Worm (Caenorhabditis elegans) whole organism, L4 larva: Measurements from ENCODE around the gene cand-1.

ENCODE experiments used
- F10B5.3 ChIP-seq: sonication (generic microtip); optimal IDR thresholded peaks from 2 replicates; lab custom pipeline; 2016; ENCODE audit warnings: mild to moderate bottlenecking, missing genetic modification characterization, missing compliant biosample characterization
- R02D3.7 ChIP-seq: fragments of 150-350 bp; sonication (generic microtip); optimal IDR thresholded peaks from 3 replicates; lab custom pipeline; 2014; ENCODE audit warnings: missing biosample characterization, missing genetic modification characterization
- Y48G9A.11 ChIP-seq: fragments of 200-800 bp; sonication (Bioruptor generic); IDR thresholded peaks from 2 replicates; pipeline ENCODE4 v1.3.6; 2022; ENCODE audit warnings: missing genetic modification reagents, missing genetic modification characterization, missing compliant biosample characterization
- Y5F2A.4 ChIP-seq: fragments of 200-800 bp; sonication (Bioruptor generic); optimal IDR thresholded peaks from 2 replicates; lab custom pipeline; 2018; ENCODE audit warnings: mild to moderate bottlenecking, missing genetic modification characterization, missing compliant biosample characterization
- ZK337.2 ChIP-seq: fragments of 200-800 bp; sonication (Bioruptor generic); IDR thresholded peaks from 2 replicates; pipeline ENCODE4 v1.3.6; 2022; ENCODE audit warnings: missing genetic modification reagents, missing genetic modification characterization, missing compliant biosample characterization
- aha-1 ChIP-seq: fragments of 150-350 bp; peaks from one replicate; lab custom pipeline; 2014; ENCODE audit warnings: missing biosample characterization, missing genetic modification characterization
- arid-1 ChIP-seq: fragments of 200-800 bp; sonication (Bioruptor generic); conservative IDR thresholded peaks from 2 replicates; pipeline ENCODE4 v1.3.6; 2022; ENCODE audit warnings: missing genetic modification reagents, missing genetic modification characterization, missing compliant biosample characterization
- ceh-44 ChIP-seq: fragments of 200-800 bp; sonication (Bioruptor generic); IDR thresholded peaks from 2 replicates; pipeline ENCODE4 v1.3.6; 2022; ENCODE audit warnings: missing genetic modification reagents, missing genetic modification characterization, missing compliant biosample characterization
- ctbp-1 ChIP-seq: fragments of 200-800 bp; sonication (Bioruptor generic); IDR thresholded peaks from 2 replicates; pipeline ENCODE4 v1.3.6; 2022; ENCODE audit warnings: missing genetic modification reagents, missing genetic modification characterization, missing compliant biosample characterization
- daf-12 ChIP-seq: fragments of 150-350 bp; optimal IDR thresholded peaks from 2 replicates; lab custom pipeline; 2014; ENCODE audit warnings: missing biosample characterization, missing genetic modification reagents, missing genetic modification characterization
- daf-19 ChIP-seq: fragments of 200-800 bp; sonication (Bioruptor generic); conservative IDR thresholded peaks from 2 replicates; pipeline ENCODE4 v1.3.6; 2022; ENCODE audit warnings: missing genetic modification characterization, missing compliant biosample characterization
- dpl-1 ChIP-seq: fragments of 150-350 bp; optimal IDR thresholded peaks from 2 replicates; lab custom pipeline; 2014; ENCODE audit warnings: missing biosample characterization, missing genetic modification reagents, missing genetic modification characterization
- dve-1 ChIP-seq: sonication (generic microtip); optimal IDR thresholded peaks from 2 replicates; lab custom pipeline; 2017; ENCODE audit warnings: antibody characterized with exemption, mild to moderate bottlenecking, missing genetic modification characterization, missing compliant biosample characterization; ENCODE audit not compliant: insufficient read depth
- fkh-10 ChIP-seq: fragments of 150-350 bp; optimal IDR thresholded peaks from 2 replicates; lab custom pipeline; 2014; ENCODE audit warnings: missing biosample characterization, missing genetic modification reagents, missing genetic modification characterization
- hlh-11 ChIP-seq: fragments of 200-800 bp; sonication (Bioruptor generic); optimal IDR thresholded peaks from 2 replicates; lab custom pipeline; 2018; ENCODE audit warnings: mild to moderate bottlenecking, missing genetic modification characterization, missing compliant biosample characterization
- hlh-30 ChIP-seq: sonication (generic microtip); optimal IDR thresholded peaks from 2 replicates; lab custom pipeline; 2017; ENCODE audit warnings: antibody characterized with exemption, mild to moderate bottlenecking, missing genetic modification characterization, missing compliant biosample characterization; ENCODE audit not compliant: insufficient read depth
- lim-7 ChIP-seq: fragments of 200-800 bp; sonication (Bioruptor generic); IDR thresholded peaks from 2 replicates; pipeline ENCODE4 v1.3.6; 2022; ENCODE audit warnings: missing genetic modification characterization, missing compliant biosample characterization
- lin-38 ChIP-seq: fragments of 200-800 bp; sonication (Bioruptor generic); IDR thresholded peaks from 2 replicates; pipeline ENCODE4 v1.3.6; 2022; ENCODE audit warnings: missing genetic modification reagents, missing genetic modification characterization, missing compliant biosample characterization
- mdt-29 ChIP-seq: fragments of 200-800 bp; sonication (Bioruptor generic); IDR thresholded peaks from 2 replicates; pipeline ENCODE4 v1.3.6; 2022; ENCODE audit warnings: missing genetic modification reagents, missing genetic modification characterization, missing compliant biosample characterization
- mep-1 ChIP-seq: fragments of 150-350 bp; sonication (generic microtip); optimal IDR thresholded peaks from 3 replicates; lab custom pipeline; 2014; ENCODE audit warnings: missing biosample characterization, missing genetic modification characterization
- mes-2 ChIP-seq: sonication (generic microtip); optimal IDR thresholded peaks from 2 replicates; lab custom pipeline; 2016; ENCODE audit warnings: missing genotype, mild to moderate bottlenecking, missing genetic modification characterization, missing compliant biosample characterization; ENCODE audit not compliant: poor library complexity, severe bottlenecking
- nhr-10 ChIP-seq: fragments of 150-350 bp; optimal IDR thresholded peaks from 2 replicates; lab custom pipeline; 2014; ENCODE audit warnings: missing biosample characterization, missing genetic modification characterization
- nhr-11 ChIP-seq: fragments of 150-350 bp; optimal IDR thresholded peaks from 2 replicates; lab custom pipeline; 2014; ENCODE audit warnings: missing biosample characterization, missing genetic modification characterization
- nhr-237 ChIP-seq: sonication (generic microtip); optimal IDR thresholded peaks from 2 replicates; lab custom pipeline; 2017; ENCODE audit warnings: missing biosample characterization, missing genetic modification characterization
- nhr-28 ChIP-seq: fragments of 150-350 bp; optimal IDR thresholded peaks from 2 replicates; lab custom pipeline; 2014; ENCODE audit warnings: missing biosample characterization, missing genetic modification characterization
- nhr-6 ChIP-seq: fragments of 150-350 bp; optimal IDR thresholded peaks from 2 replicates; lab custom pipeline; 2014; ENCODE audit warnings: missing biosample characterization, missing genetic modification characterization
- nhr-76 ChIP-seq: fragments of 150-350 bp; optimal IDR thresholded peaks from 2 replicates; lab custom pipeline; 2014; ENCODE audit warnings: missing biosample characterization, missing genetic modification characterization
- nhr-77 ChIP-seq: fragments of 150-350 bp; optimal IDR thresholded peaks from 2 replicates; lab custom pipeline; 2014; ENCODE audit warnings: missing biosample characterization, missing genetic modification characterization
- php-3 ChIP-seq: fragments of 200-800 bp; sonication (Bioruptor generic); IDR thresholded peaks from 2 replicates; pipeline ENCODE4 v1.3.6; 2022; ENCODE audit warnings: missing genetic modification reagents, missing genetic modification characterization, missing compliant biosample characterization
- pqm-1 ChIP-seq: sonication (generic microtip); optimal IDR thresholded peaks from 2 replicates; lab custom pipeline; 2017; ENCODE audit warnings: missing biosample characterization, missing genetic modification characterization
- rbr-2 ChIP-seq: sonication (generic microtip); optimal IDR thresholded peaks from 2 replicates; lab custom pipeline; 2016; ENCODE audit warnings: missing genotype, missing genetic modification characterization, missing compliant biosample characterization
- sdz-12 ChIP-seq: fragments of 200-800 bp; sonication (Bioruptor generic); optimal IDR thresholded peaks from 2 replicates; lab custom pipeline; 2018; ENCODE audit warnings: mild to moderate bottlenecking, missing genetic modification characterization, missing compliant biosample characterization
- skn-1 ChIP-seq: fragments of 150-350 bp; optimal IDR thresholded peaks from 2 replicates; lab custom pipeline; 2014; ENCODE audit warnings: missing biosample characterization, missing genetic modification characterization
- spr-1 ChIP-seq: sonication (generic microtip); optimal IDR thresholded peaks from 2 replicates; lab custom pipeline; 2016; ENCODE audit warnings: mild to moderate bottlenecking, missing genetic modification characterization, missing compliant biosample characterization
- spr-3 ChIP-seq: fragments of 200-800 bp; sonication (Bioruptor generic); optimal IDR thresholded peaks from 2 replicates; lab custom pipeline; 2018; ENCODE audit warnings: mild to moderate bottlenecking, missing genetic modification characterization, missing compliant biosample characterization
- tra-1 ChIP-seq: fragments of 200-800 bp; sonication (Bioruptor generic); IDR thresholded peaks from 2 replicates; pipeline ENCODE4 v1.3.6; 2022; ENCODE audit warnings: missing genetic modification reagents, missing genetic modification characterization, missing compliant biosample characterization
- unc-62 ChIP-seq, 3 experiments: fragments of 150-350 bp in 1 of 3; sonication (generic microtip); optimal IDR thresholded peaks in 2 of 3; peaks in 1 of 3; 1 replicate in 1 of 3; 2 replicates in 2 of 3; lab custom pipeline; 2014 to 2017; ENCODE audit warnings: missing biosample characterization in 3 of 3, missing genetic modification characterization in 3 of 3, missing genetic modification reagents in 3 of 3, missing genotype in 1 of 3
- zfp-2 ChIP-seq: sonication (generic microtip); optimal IDR thresholded peaks from 2 replicates; lab custom pipeline; 2016; ENCODE audit warnings: mild to moderate bottlenecking, missing genetic modification characterization, missing compliant biosample characterization
- zip-11 ChIP-seq: fragments of 200-800 bp; sonication (Bioruptor generic); IDR thresholded peaks from 2 replicates; pipeline ENCODE4 v1.3.6; 2022; ENCODE audit warnings: missing genetic modification characterization, missing compliant biosample characterization

Gene cand-1

ce11 chrV:16794828-16795354 lies 7.8 kb upstream of the cand-1 start, which contains the start of the genes ctps-1 and pus-1 (continued):
- peak; percentile 53 for TF ChIP-seq nhr-6
- peak; percentile 21 for TF ChIP-seq nhr-77 (tag; lab: Kevin White, UChicago)
- TF ChIP-seq tra-1, result 0 out of 2 replicates have a peak, but pooled peaks have one; percentile 19

- no peak for TF ChIP-seq nhr-237 (tag; lab: Kevin White, UChicago)
- peak; percentile 16; the same call in 1 of the 2 replicates for TF ChIP-seq lin-38 (GFP tag; lab: Robert Waterston, UW)
- TF ChIP-seq aha-1 (tag; lab: Kevin White, UChicago), result peak; percentile 48
- peak; percentile 3 for TF ChIP-seq mes-2 (tag; lab: Kevin White, UChicago)
Observed at ce11 chrV:16800484-16800883, 2.2 kb upstream of the cand-1 start.

DNA sequence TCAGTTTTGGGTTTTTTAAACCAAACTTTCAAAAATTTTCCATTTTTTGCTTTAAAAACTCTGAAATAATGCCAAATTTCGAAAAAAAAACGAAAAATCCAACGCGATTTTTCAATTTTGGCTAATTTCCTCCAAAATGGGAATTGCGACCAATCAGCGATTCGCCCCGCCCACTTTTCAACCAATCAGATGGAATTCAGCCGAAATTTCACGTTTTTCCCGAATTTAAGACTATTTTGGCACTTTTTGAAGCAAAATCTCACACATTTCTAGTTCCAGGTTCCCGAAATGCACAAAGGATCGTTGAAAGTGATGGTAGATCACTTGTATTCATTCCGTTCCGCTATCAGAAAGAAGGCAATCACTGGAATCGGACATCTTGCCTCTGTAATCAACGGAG lies 2.1 kb downstream of the cand-1 start:
- TF ChIP-seq ctbp-1 (GFP tag; lab: Robert Waterston, UW) (no peak), skn-1 (no peak), fkh-10 (GFP tag; lab: Kevin White, UChicago) (no peak), aha-1 (tag; lab: Kevin White, UChicago) (peak; percentile 68)

- TF ChIP-seq unc-62 (GFP tag; optimal IDR thresholded peaks at IDR 0.05 in 1 of 2; lab: Kevin White, UChicago), result peak in 1 of 2 experiments; percentile 48
- TF ChIP-seq unc-62 (tag; optimal IDR thresholded peaks at IDR 0.05; lab: Kevin White, UChicago), result no peak
- TF ChIP-seq mdt-29 (GFP tag; lab: Robert Waterston, UW), result no peak
Observed at ce11 chrV:16808168-16808567, 5.5 kb downstream of the cand-1 start.

- TF ChIP-seq pqm-1 (tag; lab: Kevin White, UChicago), result no peak
Observed at ce11 chrV:16811841-16812240, 9.2 kb downstream of the cand-1 start.

DNA sequence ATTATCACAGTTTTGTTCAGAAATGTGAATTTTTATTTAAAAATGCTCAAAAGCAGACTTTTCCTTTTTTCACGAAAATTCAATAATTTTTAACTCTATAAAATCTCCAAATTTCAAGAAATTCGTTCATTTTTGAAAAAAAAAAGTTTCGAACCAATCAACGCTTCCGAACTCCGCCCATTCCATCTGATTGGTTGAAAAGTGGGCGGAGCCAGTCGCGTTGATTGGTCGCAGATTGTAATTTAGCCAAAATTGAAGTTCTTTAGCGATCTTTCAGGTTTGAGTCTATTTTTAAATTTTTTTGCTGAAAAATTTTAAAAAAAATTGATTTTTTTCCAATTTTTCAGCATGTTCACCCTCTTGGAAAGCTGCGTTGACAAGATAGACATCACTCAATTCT lies 9.7 kb downstream of the cand-1 start:
- TF ChIP-seq ZK337.2 (GFP tag; lab: Robert Waterston, UW) (no peak), hlh-30 (tag; lab: Kevin White, UChicago) (no peak), php-3 (GFP tag; lab: Robert Waterston, UW) (no peak), Y48G9A.11 (GFP tag; lab: Robert Waterston, UW) (no peak), spr-3 (GFP tag; lab: Kevin White, UChicago) (no peak), Y5F2A.4 (GFP tag; lab: Kevin White, UChicago) (no peak), nhr-76 (tag; lab: Kevin White, UChicago) (no peak), nhr-10 (tag; lab: Kevin White, UChicago) (no peak), nhr-28 (no peak), arid-1 (GFP tag; lab: Robert Waterston, UW) (no peak), zip-11 (GFP tag; lab: Robert Waterston, UW) (no peak)

- TF ChIP-seq dve-1 (tag; lab: Kevin White, UChicago), result no peak
- no peak for TF ChIP-seq dpl-1 (GFP tag; lab: Kevin White, UChicago)
- no peak for TF ChIP-seq mdt-29 (GFP tag; lab: Robert Waterston, UW)
- no peak for TF ChIP-seq daf-12 (tag; lab: Kevin White, UChicago)
- no peak for TF ChIP-seq F10B5.3 (tag; lab: Kevin White, UChicago)
- no peak for TF ChIP-seq nhr-11 (tag; lab: Kevin White, UChicago)
- peak; percentile 28 for TF ChIP-seq mes-2 (tag; lab: Kevin White, UChicago)
- TF ChIP-seq daf-19 (GFP tag; lab: Robert Waterston, UW), result no peak
- TF ChIP-seq lim-7 (GFP tag; lab: Robert Waterston, UW), result no peak
- peak; percentile 23 for TF ChIP-seq hlh-11
- TF ChIP-seq mep-1 (tag; lab: Kevin White, UChicago), result no peak
- TF ChIP-seq ceh-44 (GFP tag; lab: Robert Waterston, UW), result no peak
- no peak for TF ChIP-seq spr-1 (tag; lab: Kevin White, UChicago)
- no peak for TF ChIP-seq skn-1
- TF ChIP-seq zip-11 (GFP tag; lab: Robert Waterston, UW), result no peak
- TF ChIP-seq sdz-12, result no peak
- no peak for TF ChIP-seq rbr-2 (tag; lab: Kevin White, UChicago)
- TF ChIP-seq zfp-2 (tag; lab: Kevin White, UChicago), result no peak
- no peak for TF ChIP-seq R02D3.7 (tag; lab: Kevin White, UChicago)
Observed at ce11 chrV:16814541-16815207, 12.0 kb downstream of the cand-1 start.
